Worm (Caenorhabditis elegans) whole organism, L2 larva: ENCODE measurements around the gene col-79.

Source experiments
- elt-3 ChIP-seq: sonication (generic microtip); optimal IDR thresholded peaks from 2 replicates; lab custom pipeline; 2017; ENCODE audit warnings: missing biosample characterization, missing genetic modification characterization
- ztf-1 ChIP-seq: fragments of 200-800 bp; sonication (Bioruptor generic); conservative IDR thresholded peaks from 2 replicates; pipeline ENCODE4 v1.3.6; 2022; ENCODE audit warnings: missing genetic modification characterization, missing compliant biosample characterization

DNA sequence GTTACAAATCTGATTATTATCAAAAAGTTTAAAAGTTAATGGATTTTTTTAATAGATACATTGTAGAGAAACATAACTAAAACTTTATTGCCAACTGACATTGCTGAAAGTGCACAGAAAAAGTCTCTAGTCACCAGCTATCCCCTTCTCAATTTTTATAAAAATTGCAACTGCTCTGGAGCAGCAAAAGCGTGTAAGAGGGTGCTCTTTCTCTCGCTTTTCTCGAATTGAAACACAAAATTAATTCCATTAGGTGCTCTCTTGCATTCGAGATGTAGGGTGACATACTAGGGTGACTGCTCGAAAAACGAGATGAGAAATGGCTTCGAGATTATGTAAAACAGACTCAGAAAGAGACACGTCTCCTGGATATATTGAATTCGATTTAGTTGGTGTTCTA, 22.8 kb upstream of the col-79 start:
- TF ChIP-seq elt-3 (tag; lab: Kevin White, UChicago) (no peak), ztf-1 (no peak)
